Fruit fly (Drosophila melanogaster) whole organism, pupa: ENCODE measurements around the gene CG6503.

Experiments
- CG12605 ChIP-seq: fragments of 200-800 bp; sonication (Bioruptor generic); IDR thresholded peaks from 2 replicates; pipeline ENCODE4 v1.3.6; 2022; ENCODE audit warnings: missing biosample characterization, missing genetic modification characterization
- CG13204 ChIP-seq: fragments of 200-800 bp; sonication (Bioruptor generic); optimal IDR thresholded peaks from 2 replicates; lab custom pipeline; 2018; ENCODE audit warnings: missing biosample characterization, mild to moderate bottlenecking, missing genetic modification characterization, moderate library complexity
- CG14655 ChIP-seq: fragments of 200-800 bp; sonication (Bioruptor generic); optimal IDR thresholded peaks from 3 replicates; lab custom pipeline; 2017; ENCODE audit warnings: mild to moderate bottlenecking, missing biosample characterization, missing genetic modification reagents, missing genetic modification characterization
- CG15710 ChIP-seq: fragments of 200-800 bp; sonication (Bioruptor generic); optimal IDR thresholded peaks from 2 replicates; lab custom pipeline; 2018; ENCODE audit warnings: missing biosample characterization, mild to moderate bottlenecking, missing genetic modification characterization, moderate library complexity
- CG32121 ChIP-seq: fragments of 200-800 bp; sonication (Bioruptor generic); IDR thresholded peaks from 2 replicates; pipeline ENCODE4 v1.3.6; 2022; ENCODE audit warnings: missing biosample characterization, missing genetic modification characterization
- CG34367 ChIP-seq: fragments of 200-800 bp; sonication (Bioruptor generic); optimal IDR thresholded peaks from 2 replicates; lab custom pipeline; 2018; ENCODE audit warnings: missing biosample characterization, mild to moderate bottlenecking, missing genetic modification characterization
- CG4496 ChIP-seq: fragments of 200-800 bp; sonication (Bioruptor generic); IDR thresholded peaks from 3 replicates; pipeline ENCODE4 v1.3.6; 2022; ENCODE audit warnings: missing biosample characterization, missing genetic modification characterization
- CG8159 ChIP-seq: fragments of 200-800 bp; sonication (Bioruptor generic); optimal IDR thresholded peaks from 3 replicates; lab custom pipeline; 2018; ENCODE audit warnings: missing biosample characterization, mild to moderate bottlenecking, missing genetic modification characterization, moderate library complexity
- CG8301 ChIP-seq: fragments of 200-800 bp; sonication (Bioruptor generic); optimal IDR thresholded peaks from 2 replicates; lab custom pipeline; 2018; ENCODE audit warnings: missing biosample characterization, mild to moderate bottlenecking, missing genetic modification characterization
- CG9948 ChIP-seq: fragments of 200-800 bp; sonication (Bioruptor generic); optimal IDR thresholded peaks from 2 replicates; lab custom pipeline; 2018; ENCODE audit warnings: missing biosample characterization, mild to moderate bottlenecking, missing genetic modification characterization, moderate library complexity
- D1 ChIP-seq: fragments of 200-800 bp; sonication (Bioruptor generic); optimal IDR thresholded peaks from 2 replicates; lab custom pipeline; 2018; ENCODE audit warnings: missing biosample characterization, mild to moderate bottlenecking, missing genetic modification characterization, moderate library complexity
- Ets98B ChIP-seq: fragments of 200-800 bp; sonication (Bioruptor generic); IDR thresholded peaks from 2 replicates; pipeline ENCODE4 v1.3.6; 2022; ENCODE audit warnings: missing biosample characterization, missing genetic modification characterization
- Pif1B ChIP-seq: fragments of 200-800 bp; sonication (Bioruptor generic); optimal IDR thresholded peaks from 3 replicates; lab custom pipeline; 2016; ENCODE audit warnings: missing biosample characterization, missing genetic modification characterization
- Snoo ChIP-seq: fragments of 200-800 bp; sonication (Bioruptor generic); optimal IDR thresholded peaks from 3 replicates; lab custom pipeline; 2017; ENCODE audit warnings: missing biosample characterization, mild to moderate bottlenecking, missing genetic modification characterization, inconsistent platforms
- fd96Ca ChIP-seq: fragments of 200-800 bp; sonication (Bioruptor generic); IDR thresholded peaks from 3 replicates; pipeline ENCODE4 v1.3.6; 2022; ENCODE audit warnings: missing biosample characterization, missing genetic modification characterization
- gl ChIP-seq: fragments of 200-800 bp; sonication (Bioruptor generic); optimal IDR thresholded peaks from 2 replicates; lab custom pipeline; 2018; ENCODE audit warnings: missing biosample characterization, mild to moderate bottlenecking, missing genetic modification characterization
- rn ChIP-seq: fragments of 200-800 bp; sonication (Bioruptor generic); IDR thresholded peaks from 2 replicates; pipeline ENCODE4 v1.3.6; 2022; ENCODE audit warnings: missing biosample characterization, missing genetic modification characterization

Gene CG6503

DNA sequence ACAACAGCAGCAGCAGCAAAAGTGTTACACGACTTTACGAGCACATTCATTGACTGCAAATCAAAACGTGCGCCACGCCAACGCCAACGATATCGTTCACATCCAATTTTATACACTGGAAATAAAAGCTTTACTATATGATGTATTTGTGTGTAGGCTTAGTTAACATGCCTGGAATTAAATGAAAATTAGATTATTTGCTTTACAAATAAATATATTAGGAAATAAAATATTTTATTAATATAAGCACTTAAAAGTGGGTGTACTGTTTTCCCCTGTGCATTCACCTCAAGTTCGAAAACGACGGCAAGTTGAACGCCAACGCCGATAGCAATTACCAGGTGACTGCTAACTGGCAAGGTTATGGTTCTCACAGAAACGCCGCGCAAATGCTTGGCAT, 15.1 kb downstream of the CG6503 start:
- TF ChIP-seq CG32121 (GFP tag; lab: Robert Waterston, UW) (peak; percentile 79), Ets98B (peak; percentile 72), CG4496 (peak; percentile 78), fd96Ca (GFP tag; lab: Robert Waterston, UW) (peak; percentile 35; the same call in 2 of the 3 replicates), Pif1B (GFP tag; lab: Kevin White, UChicago) (no peak), CG8301 (tag; lab: Kevin White, UChicago) (no peak)

DNA sequence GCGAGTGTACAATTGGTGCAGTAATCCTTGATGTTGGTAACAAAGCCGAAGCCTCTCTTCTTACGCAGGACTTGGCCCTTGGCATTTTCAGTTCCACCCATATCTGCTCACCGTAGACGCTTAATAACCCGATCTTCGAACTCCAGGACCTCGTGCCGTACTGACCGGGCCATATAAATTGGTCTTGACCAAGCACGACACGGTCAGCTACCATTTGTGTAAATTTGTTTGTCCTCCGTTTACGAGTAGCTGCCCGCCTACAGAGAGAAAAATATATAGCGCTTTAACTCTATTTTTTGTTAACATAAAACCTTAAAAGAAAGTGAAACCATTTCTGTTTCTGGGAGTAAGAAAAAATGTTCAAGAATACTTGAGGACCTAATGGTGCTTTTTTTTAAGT, 21.3 kb downstream of the CG6503 start, which contains the start of gene ppk15:
TSS of gene ppk15 (minus strand) at position 101 of the 400 bp plus-strand sequence.
- TF ChIP-seq CG12605 (GFP tag; lab: Robert Waterston, UW), result no peak
- no peak for TF ChIP-seq CG13204
- TF ChIP-seq Ets98B, result no peak
- no peak for TF ChIP-seq CG15710
- no peak for TF ChIP-seq CG4496
- no peak for TF ChIP-seq fd96Ca (GFP tag; lab: Robert Waterston, UW)
- TF ChIP-seq D1 (tag; lab: Kevin White, UChicago), result no peak
- TF ChIP-seq Pif1B (GFP tag; lab: Kevin White, UChicago), result no peak
- TF ChIP-seq CG8301 (tag; lab: Kevin White, UChicago), result no peak
- TF ChIP-seq Snoo (tag; lab: Kevin White, UChicago), result no peak
- no peak for TF ChIP-seq CG9948 (tag; lab: Kevin White, UChicago)
- no peak for TF ChIP-seq CG8159 (tag; lab: Kevin White, UChicago)
- no peak for TF ChIP-seq CG34367
- no peak for TF ChIP-seq rn (GFP tag; lab: Robert Waterston, UW)
- TF ChIP-seq CG32121 (GFP tag; lab: Robert Waterston, UW), result no peak
- TF ChIP-seq CG14655 (GFP tag; lab: Kevin White, UChicago), result no peak
- TF ChIP-seq gl (tag; lab: Kevin White, UChicago), result no peak
